Fruit fly (Drosophila melanogaster): ENCODE data around the gene mnb.
A peak's percentile ranks its signal among the peaks of the same experiment; 100 is the strongest.

mnb gene

dm6 chrX:17910941-17911703, 24.1 kb upstream of the mnb start, which contains the start of gene CG6847 (continued):
- TF ChIP-seq E2f2 (GFP tag; IDR thresholded peaks at IDR 0.05) (peak; percentile 20; the same call in 1 of the 2 replicates), esg (GFP tag; conservative IDR thresholded peaks at IDR 0.05) (peak; percentile 37; the same call in 1 of the 2 replicates), CG9932 (GFP tag; IDR thresholded peaks at IDR 0.05) (peak; percentile 59), gro (GFP tag; optimal IDR thresholded peaks at IDR 0.05) (no peak), Lhr (GFP tag; optimal IDR thresholded peaks at IDR 0.05) (peak; percentile 15), gsb-n (tag; optimal IDR thresholded peaks at IDR 0.05) (peak; percentile 69), sob (GFP tag; IDR thresholded peaks at IDR 0.05) (no peak), CG4854 (GFP tag; optimal IDR thresholded peaks at IDR 0.05) (no peak), Sry-δ (GFP tag; optimal IDR thresholded peaks at IDR 0.05) (no peak), CG12769 (tag; optimal IDR thresholded peaks at IDR 0.05) (no peak), emc (GFP tag; optimal IDR thresholded peaks at IDR 0.05) (no peak), tgo (GFP tag; IDR thresholded peaks at IDR 0.05) (peak; percentile 49; the same call in 2 of the 3 replicates), tll (GFP tag; optimal IDR thresholded peaks at IDR 0.05) (no peak), ERR (GFP tag; optimal IDR thresholded peaks at IDR 0.05) (no peak), scrt (GFP tag; optimal IDR thresholded peaks at IDR 0.05) (peak; percentile 21), CG7372 (GFP tag; IDR thresholded peaks at IDR 0.05) (peak; percentile 41; the same call in 1 of the 2 replicates), hkb (optimal IDR thresholded peaks at IDR 0.05) (no peak), hkb (GFP tag; IDR thresholded peaks at IDR 0.05) (peak; percentile 41; the same call in 1 of the 2 replicates), slp2 (GFP tag; optimal IDR thresholded peaks at IDR 0.05) (no peak), tna (GFP tag; IDR thresholded peaks at IDR 0.05; ENCODE audit: partially characterized antibody) (0 out of 2 replicates have a peak, but pooled peaks have one; percentile 19), CG17829 (tag; optimal IDR thresholded peaks at IDR 0.05) (peak; percentile 69), CG2678 (tag; optimal IDR thresholded peaks at IDR 0.05) (peak; percentile 69), CG12391 (tag; optimal IDR thresholded peaks at IDR 0.05) (peak; percentile 86), stc (GFP tag; IDR thresholded peaks at IDR 0.05) (no peak), Med (GFP tag) (peak; percentile 74), HLH54F (GFP tag; optimal IDR thresholded peaks at IDR 0.05) (no peak), Fer2 (tag; optimal IDR thresholded peaks at IDR 0.05) (peak; percentile 9), CG4424 (GFP tag; optimal IDR thresholded peaks at IDR 0.05) (peak; percentile 38), Ssrp (tag; optimal IDR thresholded peaks at IDR 0.05) (peak; percentile 83), grau (tag; optimal IDR thresholded peaks at IDR 0.05) (peak; percentile 84), CG14667 (GFP tag; IDR thresholded peaks at IDR 0.05) (peak; percentile 46; the same call in 1 of the 2 replicates), CG32772 (GFP tag; IDR thresholded peaks at IDR 0.05) (0 out of 2 replicates have a peak, but pooled peaks have one; percentile 47), CG3163 (GFP tag; optimal IDR thresholded peaks at IDR 0.05) (no peak), CG13296 (GFP tag; optimal IDR thresholded peaks at IDR 0.05) (peak; percentile 22), zen (tag; optimal IDR thresholded peaks at IDR 0.05) (no peak), Hr3 (GFP tag; optimal IDR thresholded peaks at IDR 0.05) (peak; percentile 60), z (GFP tag; IDR thresholded peaks at IDR 0.05) (peak; percentile 66; the same call in 1 of the 3 replicates), CG5180 (GFP tag; optimal IDR thresholded peaks at IDR 0.05) (peak; percentile 24), CoRest (tag; optimal IDR thresholded peaks at IDR 0.05) (peak; percentile 88), fru (optimal IDR thresholded peaks at IDR 0.05) (no peak), CG15696 (tag; optimal IDR thresholded peaks at IDR 0.05) (peak; percentile 8), CG15479 (GFP tag; optimal IDR thresholded peaks at IDR 0.05) (peak; percentile 2), sima (GFP tag; optimal IDR thresholded peaks at IDR 0.05) (no peak), schlank (tag; optimal IDR thresholded peaks at IDR 0.05) (no peak), CG11504 (tag; optimal IDR thresholded peaks at IDR 0.05) (peak; percentile 68), ac (GFP tag; optimal IDR thresholded peaks at IDR 0.05) (peak; percentile 28), kay (GFP tag; optimal IDR thresholded peaks at IDR 0.05) (peak; percentile 32), CG5953 (GFP tag; IDR thresholded peaks at IDR 0.05) (no peak), CG12659 (GFP tag; optimal IDR thresholded peaks at IDR 0.05) (peak; percentile 84)

Measured in whole organism, embryonic.